Fruit fly (Drosophila melanogaster) ovary, adult (tissue): ENCODE results near the gene Tmc.
A peak's percentile ranks its signal among the peaks of the same experiment; 100 is the strongest.

Experiments
- CG17801 ChIP-seq: fragments of 200-800 bp; optimal IDR thresholded peaks from 2 replicates; lab custom pipeline; 2019; ENCODE audit warnings: missing biosample characterization, mild to moderate bottlenecking, missing genetic modification characterization, moderate library complexity; ENCODE audit not compliant: partially characterized antibody

Tmc gene

DNA sequence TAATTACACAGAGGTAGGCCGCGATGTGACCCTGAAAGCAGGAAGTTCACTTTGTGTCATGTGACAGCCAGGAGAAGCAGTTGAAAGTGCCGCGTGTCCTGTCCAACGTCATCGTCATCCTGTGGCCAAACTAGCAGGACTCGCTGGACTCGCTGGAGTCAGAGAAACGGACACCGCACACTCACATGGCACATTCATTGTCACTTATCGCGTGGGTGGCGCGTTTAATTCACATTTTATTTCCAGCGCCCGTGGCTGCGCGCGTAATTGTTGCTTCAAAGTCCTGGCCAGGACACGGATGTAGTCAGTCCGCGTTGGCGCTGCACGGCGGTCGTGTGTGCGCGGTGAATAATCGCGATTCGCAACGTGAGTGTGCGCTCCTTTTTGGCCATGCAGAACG lies at the start of gene Tmc:
TSS of gene Tmc (plus strand) at position 301 of the 400 bp plus-strand sequence.
- no peak for TF ChIP-seq CG17801 (GFP tag; lab: Kevin White, UChicago)

DNA sequence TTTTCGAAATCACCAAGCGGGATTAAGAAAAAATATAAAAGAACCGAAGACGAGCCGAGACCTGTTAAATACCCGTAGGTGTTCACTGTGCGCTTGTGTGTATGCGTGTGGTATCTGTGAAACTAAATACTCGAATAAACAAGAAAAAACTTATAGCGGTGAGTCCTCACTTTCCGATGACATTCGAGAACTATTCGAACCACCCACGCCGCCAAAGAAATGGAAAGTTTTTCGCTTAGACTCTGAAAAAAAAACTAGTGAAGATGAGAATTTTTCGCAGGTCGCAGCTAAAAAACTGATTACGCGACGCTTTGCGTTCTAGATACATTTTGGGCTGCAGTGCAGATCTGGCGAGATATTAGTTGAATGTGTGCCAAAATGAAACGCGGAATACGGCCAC lies 49.7 kb upstream of the Tmc start:
- no peak for TF ChIP-seq CG17801 (GFP tag; lab: Kevin White, UChicago)

DNA sequence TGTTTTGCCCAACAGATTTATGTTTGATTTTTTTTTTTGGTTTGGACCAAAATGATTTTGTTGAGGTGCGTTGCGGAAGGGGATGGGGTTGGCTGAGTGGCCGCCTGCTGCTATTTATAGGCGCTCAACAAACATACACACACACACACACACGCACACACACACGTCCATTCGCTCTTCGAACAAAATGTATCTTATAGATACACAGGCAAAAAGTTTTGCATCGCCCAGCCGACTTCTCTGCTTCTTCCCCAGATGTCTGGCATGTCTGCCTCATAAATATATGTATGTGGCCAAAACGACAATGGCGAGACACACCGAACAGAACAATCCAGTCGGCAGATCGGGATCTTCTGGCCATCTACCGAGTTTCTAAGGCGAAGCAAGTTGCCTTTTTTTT lies 48.8 kb upstream of the Tmc start:
- no peak for TF ChIP-seq CG17801 (GFP tag; lab: Kevin White, UChicago)

DNA sequence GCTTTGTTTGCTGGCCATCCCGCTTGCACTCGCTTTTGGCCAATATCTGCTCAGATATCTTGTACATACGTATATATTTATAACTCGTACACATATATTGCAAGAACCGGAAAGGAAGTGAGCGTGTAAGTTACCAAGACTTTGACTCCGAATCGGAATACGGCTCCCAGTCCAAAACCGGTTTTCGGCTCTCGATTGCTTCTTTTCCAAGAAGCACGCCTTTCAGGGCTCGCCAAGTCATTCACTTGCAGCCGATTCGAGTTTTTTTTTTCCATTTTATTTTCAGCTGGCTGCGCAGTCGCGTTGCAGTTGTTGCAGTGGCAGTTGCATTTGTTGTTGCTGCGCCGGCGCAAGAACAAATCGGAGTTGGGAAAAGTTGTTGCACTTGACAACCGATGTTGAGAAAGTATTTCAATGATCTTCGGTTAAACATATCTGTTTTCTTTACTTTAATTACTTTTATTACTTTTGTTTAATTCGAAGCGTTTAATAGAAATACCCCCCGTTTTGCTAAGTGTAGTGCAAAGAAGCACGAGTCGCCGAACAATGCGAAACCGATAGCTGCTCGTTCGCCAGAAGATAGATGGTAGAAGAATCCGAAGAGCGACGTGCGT lies 47.8 kb upstream of the Tmc start:
- TF ChIP-seq CG17801 (GFP tag; lab: Kevin White, UChicago) = no peak

DNA sequence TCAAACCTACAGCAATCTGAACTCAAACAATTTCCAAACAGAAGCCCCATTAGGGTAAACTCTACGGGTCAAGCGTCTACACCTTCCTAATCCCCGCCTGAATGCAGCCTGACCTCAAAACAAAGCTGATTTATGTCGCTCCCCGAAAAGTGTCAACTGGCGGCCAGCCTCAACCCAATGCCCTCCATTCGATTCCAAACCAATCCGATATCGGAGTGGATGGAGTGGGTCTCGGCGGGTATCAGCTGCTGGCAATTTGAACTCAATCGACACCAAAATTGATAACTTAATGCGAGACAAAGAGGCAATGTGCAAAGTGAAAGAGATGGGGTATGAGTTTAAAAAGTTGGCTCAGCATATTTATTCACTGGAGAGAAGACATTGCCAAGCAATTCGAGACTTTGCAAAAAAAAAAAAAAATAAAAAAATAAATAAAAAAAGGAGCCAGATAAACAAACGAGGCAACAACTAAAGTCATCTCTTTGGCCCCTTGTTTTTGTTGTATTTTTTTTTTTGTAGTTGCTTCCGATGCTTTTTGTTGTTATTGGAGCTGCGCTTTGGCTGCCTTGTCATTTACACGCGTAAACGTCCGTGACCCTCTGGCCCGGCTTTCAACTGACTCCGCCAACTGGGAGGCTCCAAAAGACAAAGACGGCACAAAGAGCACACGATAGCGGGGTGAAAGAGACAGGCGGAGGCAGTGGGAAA lies 46.5 kb upstream of the Tmc start:
- TF ChIP-seq CG17801 (GFP tag; lab: Kevin White, UChicago) = no peak

DNA sequence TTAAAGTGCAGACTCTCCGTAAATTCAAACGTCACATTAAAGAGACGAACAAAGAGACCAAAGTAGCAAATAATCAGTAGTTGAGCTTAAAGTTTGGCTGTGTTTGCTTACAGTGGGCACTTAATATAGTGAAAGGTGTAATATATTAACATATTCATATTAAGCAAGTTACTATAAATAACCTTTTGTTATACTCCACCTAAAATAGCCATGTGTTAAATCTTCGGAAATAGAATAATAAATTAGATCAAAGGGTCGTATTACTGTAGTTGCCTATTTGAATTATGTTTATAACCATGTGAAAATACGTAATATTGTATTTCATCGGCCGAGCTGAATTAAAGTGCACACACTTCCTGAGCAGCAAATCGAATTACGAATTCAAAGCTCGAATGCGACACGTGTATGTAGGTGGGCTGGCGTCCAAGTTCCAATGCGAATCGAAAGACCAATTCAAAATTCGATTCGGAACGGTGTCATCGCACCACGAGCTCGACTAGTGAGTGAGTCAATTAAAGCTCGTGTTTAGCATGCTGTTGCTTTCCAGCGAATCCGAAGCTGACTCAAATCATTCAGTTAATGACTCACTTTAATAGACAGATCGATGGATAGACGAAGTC lies 45.3 kb upstream of the Tmc start:
- TF ChIP-seq CG17801 (GFP tag; lab: Kevin White, UChicago) = peak; percentile 24

DNA sequence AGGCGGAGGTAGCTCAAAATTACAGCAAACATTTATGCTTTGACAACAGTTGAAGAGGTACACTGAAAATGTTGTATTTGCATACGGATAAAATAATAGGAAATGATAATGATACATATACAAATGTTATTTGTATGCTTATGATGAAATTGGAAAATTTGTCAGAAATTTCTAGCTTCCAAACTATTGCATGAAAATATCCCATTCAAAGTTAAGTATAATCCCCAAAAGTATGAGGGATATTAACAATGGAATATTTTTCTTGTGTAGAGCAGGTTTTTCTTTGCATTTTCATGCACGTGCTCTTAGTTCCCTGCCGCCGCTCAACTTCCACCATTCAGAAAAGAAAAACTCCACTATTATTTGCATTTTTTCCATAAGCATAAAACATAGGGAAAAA lies 42.6 kb upstream of the Tmc start:
- TF ChIP-seq CG17801 (GFP tag; lab: Kevin White, UChicago) = no peak

DNA sequence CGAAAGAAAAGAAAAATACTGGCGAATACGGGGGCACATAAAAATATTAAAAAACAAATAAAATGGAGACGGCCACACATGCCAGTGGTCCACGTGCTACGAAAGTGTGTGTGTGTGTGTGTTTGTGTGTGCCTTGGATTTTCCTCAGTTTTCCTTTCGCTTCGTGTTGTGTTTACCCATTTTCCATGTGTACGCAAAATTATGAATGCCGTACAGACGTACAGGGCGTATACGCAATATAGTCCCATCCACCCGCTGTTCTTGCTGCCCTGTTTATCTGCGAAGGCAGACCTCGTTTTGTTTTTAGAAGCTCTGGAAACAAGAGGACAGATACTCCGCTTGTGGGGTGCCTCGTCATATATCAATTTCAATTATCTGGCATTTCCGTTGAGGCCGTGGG lies 40.9 kb upstream of the Tmc start:
- TF ChIP-seq CG17801 (GFP tag; lab: Kevin White, UChicago) = no peak

DNA sequence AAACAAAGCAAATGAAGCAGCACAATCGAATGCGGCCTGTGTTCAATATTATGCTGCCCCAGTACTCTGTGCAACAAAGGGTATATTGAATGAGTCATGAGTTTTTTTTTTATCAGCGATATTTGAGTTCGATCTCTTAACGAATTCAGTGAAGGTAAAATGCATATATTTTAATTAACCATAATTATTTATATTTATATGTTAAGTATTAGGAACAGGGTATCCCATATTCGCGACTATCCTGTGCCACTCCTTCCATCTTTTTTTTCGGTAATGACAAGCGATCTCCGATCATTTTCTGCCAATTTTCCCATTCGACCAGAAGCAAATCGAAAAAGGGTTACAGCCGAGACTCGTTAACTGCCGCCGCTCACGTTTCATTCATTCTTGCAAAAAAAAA lies 38.5 kb upstream of the Tmc start:
- TF ChIP-seq CG17801 (GFP tag; lab: Kevin White, UChicago) = no peak

DNA sequence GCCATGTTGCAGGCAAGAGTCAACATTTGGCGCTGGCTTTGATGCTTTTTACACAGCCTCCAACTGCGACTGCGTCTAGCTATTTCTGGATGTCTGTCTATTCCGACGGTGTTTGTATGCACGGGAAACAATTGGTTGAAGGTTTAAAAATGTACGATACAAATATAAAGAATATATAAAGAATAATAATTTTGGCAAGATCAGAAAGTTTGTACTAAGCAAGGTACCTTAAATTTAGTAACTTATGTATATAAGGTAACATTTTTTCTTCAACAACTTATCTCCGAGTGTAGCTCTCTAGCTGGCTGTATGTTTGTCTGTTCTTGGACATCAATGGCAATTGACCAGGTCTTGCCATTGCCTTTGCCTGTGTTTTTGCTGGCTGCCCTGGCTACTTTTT lies 30.7 kb upstream of the Tmc start:
- no peak for TF ChIP-seq CG17801 (GFP tag; lab: Kevin White, UChicago)

DNA sequence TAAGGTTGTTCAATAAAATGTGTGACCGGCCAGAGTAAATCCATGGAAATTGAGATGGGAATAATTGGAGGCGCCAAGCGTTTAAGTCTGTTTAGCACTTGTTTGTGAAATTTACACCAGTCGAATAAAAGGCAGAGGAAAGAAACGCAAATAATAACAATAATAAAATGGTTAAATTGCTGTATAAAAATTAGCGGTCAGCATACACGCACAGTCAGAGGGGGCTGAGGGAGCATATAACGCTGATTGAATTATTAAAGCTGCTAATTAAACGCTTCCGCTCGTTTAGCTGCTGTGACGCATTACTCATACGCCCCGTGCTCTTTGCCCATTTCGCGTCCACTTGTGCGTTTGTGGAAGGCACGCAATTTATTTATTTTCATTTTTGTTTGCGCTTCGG lies 29.8 kb upstream of the Tmc start:
- no peak for TF ChIP-seq CG17801 (GFP tag; lab: Kevin White, UChicago)

DNA sequence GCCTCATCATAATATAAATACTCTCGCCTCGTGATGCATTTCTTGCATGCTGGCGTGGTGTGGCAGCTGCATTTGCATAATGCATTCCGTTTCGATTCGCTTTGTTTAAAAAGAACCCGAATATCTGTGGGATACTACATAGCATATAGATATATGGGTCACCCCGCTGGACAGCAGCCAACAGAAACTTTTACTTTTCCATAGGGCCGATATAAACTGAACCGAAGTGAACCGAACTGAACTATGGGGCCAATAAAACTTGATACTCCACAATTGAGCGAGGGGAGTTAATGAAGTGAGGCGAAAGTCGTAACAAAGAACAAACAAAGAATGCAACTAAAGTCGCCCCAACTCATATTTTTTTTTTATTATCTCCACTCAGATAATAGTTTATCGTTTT lies 28.4 kb upstream of the Tmc start:
- no peak for TF ChIP-seq CG17801 (GFP tag; lab: Kevin White, UChicago)

DNA sequence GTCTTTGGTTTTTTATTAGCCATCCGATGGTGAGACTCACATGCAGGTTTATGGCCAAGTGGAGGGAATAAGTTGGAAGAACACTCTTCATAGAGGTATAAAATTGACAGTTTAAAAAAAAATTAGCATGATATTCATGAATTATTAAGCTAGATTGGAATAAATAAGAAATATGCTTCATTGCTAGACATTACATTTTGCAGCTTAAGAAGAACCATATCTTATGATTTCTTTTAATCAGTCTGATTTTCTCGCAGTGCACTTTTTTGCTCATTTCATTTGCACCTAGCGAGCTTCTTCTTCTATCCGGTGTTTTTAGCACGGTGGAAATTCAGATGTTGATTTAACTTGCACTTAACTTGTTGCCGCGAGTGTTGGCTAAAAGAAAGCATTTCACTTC lies 27.7 kb upstream of the Tmc start:
- no peak for TF ChIP-seq CG17801 (GFP tag; lab: Kevin White, UChicago)

DNA sequence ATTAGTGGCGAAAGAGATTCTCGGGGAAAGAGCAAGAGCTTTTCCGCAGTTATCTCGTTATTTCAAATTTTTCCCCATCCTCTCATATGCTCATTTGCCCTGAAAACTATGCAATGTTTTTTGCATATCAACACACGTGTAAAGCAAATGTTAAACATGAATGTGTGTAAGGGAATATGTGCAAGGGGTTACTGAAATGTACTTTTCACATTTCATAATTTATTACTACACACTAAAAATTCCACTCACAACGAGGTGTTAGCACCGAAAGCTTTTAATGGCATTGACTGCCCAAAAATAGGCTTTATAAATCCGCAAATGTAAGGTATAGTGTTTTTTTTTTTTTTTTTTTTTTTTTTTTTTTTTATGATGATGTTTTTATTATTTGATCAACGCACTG lies 25.9 kb upstream of the Tmc start:
- no peak for TF ChIP-seq CG17801 (GFP tag; lab: Kevin White, UChicago)

DNA sequence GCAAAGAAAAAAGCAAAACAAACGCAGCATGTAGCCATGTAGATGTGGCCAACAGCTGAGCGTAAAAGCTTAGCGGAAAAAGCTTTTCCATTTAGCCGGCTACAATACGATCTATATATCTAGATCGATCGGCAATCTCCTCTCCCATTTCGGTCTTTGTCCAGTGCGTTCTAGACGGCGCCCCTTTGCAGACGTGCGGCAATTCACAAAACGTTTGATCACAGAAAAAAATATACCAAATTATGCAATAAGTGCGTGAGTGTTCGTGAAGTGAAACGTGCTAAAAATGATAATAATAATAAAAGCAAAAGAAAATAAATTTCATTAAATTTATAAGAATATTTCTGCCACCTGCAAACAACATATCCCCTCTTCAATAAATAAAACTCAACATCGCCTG lies 14.2 kb upstream of the Tmc start:
- TF ChIP-seq CG17801 (GFP tag; lab: Kevin White, UChicago) = no peak

DNA sequence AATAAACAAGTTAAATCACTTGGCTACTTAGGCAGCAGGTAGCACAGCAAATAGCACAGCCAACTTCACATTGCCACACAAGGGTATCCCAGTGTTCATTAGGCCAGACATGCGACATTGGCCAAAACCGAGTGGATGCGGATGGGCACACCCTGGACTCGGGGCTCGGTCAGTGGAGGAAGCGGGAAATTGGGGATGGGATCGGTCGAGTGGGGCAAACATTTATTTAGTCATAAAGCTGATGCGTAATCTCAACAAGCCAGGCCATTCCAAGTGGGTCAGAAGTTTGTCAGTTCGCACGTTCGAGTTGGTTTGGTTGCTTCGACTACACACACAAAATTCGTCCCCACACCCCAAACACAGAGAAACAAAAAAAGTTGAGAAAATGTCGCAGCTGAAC lies 1.1 kb downstream of the Tmc start, which contains the start of gene CG3222:
TSS of gene CG3222 (plus strand) at position 301 of the 400 bp plus-strand sequence.
- TF ChIP-seq CG17801 (GFP tag; lab: Kevin White, UChicago) = no peak
